Worm (Caenorhabditis elegans) whole organism, L1 larva: ENCODE results near the gene ZK1236.1.

ENCODE experiments used
- ama-1 ChIP-seq: fragments of 150-350 bp; optimal IDR thresholded peaks from 2 replicates; lab custom pipeline; 2014
- ceh-82 ChIP-seq, 3 experiments: fragments of 150-350 bp in 1 of 3; sonication (generic microtip) in 2 of 3; optimal IDR thresholded peaks; 2 replicates each; lab custom pipeline; 2014 to 2017; ENCODE audit warnings: missing biosample characterization in 3 of 3, missing genetic modification characterization in 3 of 3
- elt-2 ChIP-seq: sonication (generic microtip); optimal IDR thresholded peaks from 2 replicates; lab custom pipeline; 2016; ENCODE audit warnings: missing genetic modification characterization, mild to moderate bottlenecking, inconsistent platforms, missing compliant biosample characterization, missing genetic modification reagents
- elt-3 ChIP-seq, 6 experiments: fragments of 150-350 bp in 1 of 6; sonication (generic microtip); optimal IDR thresholded peaks; 2 replicates each; lab custom pipeline; 2017 to 2018; ENCODE audit warnings: missing biosample characterization in 6 of 6, missing genetic modification characterization in 6 of 6, inconsistent platforms in 1 of 6
- lin-39 ChIP-seq: fragments of 150-350 bp; optimal IDR thresholded peaks from 2 replicates; lab custom pipeline; 2014; ENCODE audit warnings: missing biosample characterization, missing genetic modification reagents, missing genetic modification characterization
- lsy-2 ChIP-seq, 2 experiments: fragments of 150-350 bp; optimal IDR thresholded peaks; 2 replicates each; lab custom pipeline; 2014; ENCODE audit warnings: missing biosample characterization in 2 of 2, missing genetic modification characterization in 2 of 2
- mab-9 ChIP-seq: fragments of 200-800 bp; sonication (Bioruptor generic); IDR thresholded peaks from 2 replicates; pipeline ENCODE4 v1.3.6; 2022; ENCODE audit warnings: missing genetic modification reagents, missing genetic modification characterization, missing compliant biosample characterization
- nhr-11 ChIP-seq: fragments of 150-350 bp; optimal IDR thresholded peaks from 2 replicates; lab custom pipeline; 2014; ENCODE audit warnings: missing biosample characterization, missing genetic modification characterization
- nhr-237 ChIP-seq: fragments of 150-350 bp; optimal IDR thresholded peaks from 2 replicates; lab custom pipeline; 2014; ENCODE audit warnings: missing biosample characterization, missing genetic modification characterization
- pax-3 ChIP-seq: fragments of 200-800 bp; sonication (Bioruptor generic); optimal IDR thresholded peaks from 2 replicates; lab custom pipeline; 2018; ENCODE audit warnings: mild to moderate bottlenecking, missing genetic modification characterization, moderate library complexity, missing compliant biosample characterization
- pqm-1 ChIP-seq: sonication (generic microtip); optimal IDR thresholded peaks from 3 replicates; lab custom pipeline; 2017; ENCODE audit warnings: missing biosample characterization, missing genetic modification characterization
- sptf-1 ChIP-seq: fragments of 150-350 bp; optimal IDR thresholded peaks from 2 replicates; lab custom pipeline; 2014; ENCODE audit warnings: missing biosample characterization, missing genetic modification characterization

- TF ChIP-seq pax-3 (tag; lab: Kevin White, UChicago) (no peak), sptf-1 (tag; lab: Kevin White, UChicago) (no peak), elt-3 (tag; optimal IDR thresholded peaks at IDR 0.05; lab: Kevin White, UChicago) (no peak), nhr-237 (tag; lab: Kevin White, UChicago) (no peak), lin-39 (tag; lab: Kevin White, UChicago) (no peak), elt-2 (tag; lab: Kevin White, UChicago) (peak; percentile 73), ceh-82 (tag; optimal IDR thresholded peaks at IDR 0.05; lab: Kevin White, UChicago) (no peak), nhr-11 (no peak), mab-9 (GFP tag; lab: Robert Waterston, UW) (no peak), ama-1 (lab: Kevin White, UChicago) (no peak), lsy-2 (tag; optimal IDR thresholded peaks at IDR 0.05; lab: Kevin White, UChicago) (no peak), pqm-1 (peak; percentile 15)
Observed at ce11 chrIII:8479322-8479864, 50.3 kb downstream of the ZK1236.1 start.
